Worm (Caenorhabditis elegans): ENCODE results near the gene Y49G5A.1.

- no peak for TF ChIP-seq nhr-77 (tag; optimal IDR thresholded peaks at IDR 0.05)
- TF ChIP-seq ama-1 (optimal IDR thresholded peaks at IDR 0.05): no peak
Observed at ce11 chrV:5287273-5287672, at the start of gene Y49G5A.1.

Data from whole organism, L3 larva.